Fruit fly (Drosophila melanogaster) whole organism, embryonic: Measurements from ENCODE around the gene CG42375.
A peak's percentile ranks its signal among the peaks of the same experiment; 100 is the strongest.

Experiments used
- Adf1 ChIP-seq: fragments of 200-800 bp; sonication (Bioruptor generic); IDR thresholded peaks from 2 replicates; pipeline ENCODE4 v1.3.6; 2022; ENCODE audit warnings: missing biosample characterization, missing genetic modification characterization
- Aef1 ChIP-seq: fragments of 200-800 bp; sonication (Bioruptor generic); IDR thresholded peaks from 3 replicates; pipeline ENCODE4 v1.3.6; 2022; ENCODE audit warnings: missing biosample characterization, missing genetic modification characterization
- BtbVII ChIP-seq: fragments of 200-800 bp; sonication (Bioruptor generic); optimal IDR thresholded peaks from 3 replicates; lab custom pipeline; 2017; ENCODE audit warnings: missing biosample characterization, mild to moderate bottlenecking, missing genetic modification characterization
- CG10431 ChIP-seq: fragments of 200-800 bp; sonication (Bioruptor generic); optimal IDR thresholded peaks from 3 replicates; lab custom pipeline; 2018; ENCODE audit warnings: missing biosample characterization, mild to moderate bottlenecking, missing genetic modification characterization
- CG11504 ChIP-seq: fragments of 200-800 bp; sonication (Bioruptor generic); optimal IDR thresholded peaks from 3 replicates; lab custom pipeline; 2019; ENCODE audit warnings: missing biosample characterization, mild to moderate bottlenecking, missing genetic modification characterization, moderate library complexity
- CG12071 ChIP-seq: fragments of 200-800 bp; sonication (Bioruptor generic); optimal IDR thresholded peaks from 3 replicates; lab custom pipeline; 2018; ENCODE audit warnings: missing biosample characterization, mild to moderate bottlenecking, missing genetic modification characterization
- CG12299 ChIP-seq: fragments of 200-800 bp; sonication (Bioruptor generic); optimal IDR thresholded peaks from 2 replicates; lab custom pipeline; 2018; ENCODE audit warnings: missing biosample characterization, mild to moderate bottlenecking, missing genetic modification characterization
- CG12769 ChIP-seq: fragments of 200-800 bp; sonication (Bioruptor generic); optimal IDR thresholded peaks from 2 replicates; lab custom pipeline; 2019; ENCODE audit warnings: missing biosample characterization, mild to moderate bottlenecking, missing genetic modification characterization, moderate library complexity
- CG14014 ChIP-seq: fragments of 200-800 bp; sonication (Bioruptor generic); IDR thresholded peaks from 2 replicates; pipeline ENCODE4 v1.3.6; 2022; ENCODE audit warnings: missing biosample characterization, missing genetic modification characterization
- CG15011 ChIP-seq: fragments of 200-800 bp; sonication (Bioruptor generic); optimal IDR thresholded peaks from 3 replicates; lab custom pipeline; 2018; ENCODE audit warnings: missing biosample characterization, mild to moderate bottlenecking, missing genetic modification characterization
- CG15514 ChIP-seq: fragments of 200-800 bp; sonication (Bioruptor generic); optimal IDR thresholded peaks from 3 replicates; lab custom pipeline; 2017; ENCODE audit warnings: missing biosample characterization, missing genetic modification characterization, mild to moderate bottlenecking, moderate library complexity, missing genetic modification reagents
- CG16815 ChIP-seq: fragments of 200-800 bp; sonication (Bioruptor generic); optimal IDR thresholded peaks from 3 replicates; lab custom pipeline; 2017; ENCODE audit warnings: missing biosample characterization, mild to moderate bottlenecking, missing genetic modification characterization
- CG17802 ChIP-seq: fragments of 200-800 bp; sonication (Bioruptor generic); optimal IDR thresholded peaks from 2 replicates; lab custom pipeline; 2018; ENCODE audit warnings: missing biosample characterization, mild to moderate bottlenecking, missing genetic modification characterization, moderate library complexity
- CG3163 ChIP-seq: fragments of 200-800 bp; sonication (Bioruptor generic); optimal IDR thresholded peaks from 3 replicates; lab custom pipeline; 2016; ENCODE audit warnings: missing biosample characterization, missing genetic modification characterization
- CG3726 ChIP-seq: fragments of 200-800 bp; sonication (Bioruptor generic); IDR thresholded peaks from 3 replicates; pipeline ENCODE4, ENCODE4 v1.3.6; 2022; ENCODE audit warnings: missing biosample characterization, missing genetic modification characterization
- CG3847 ChIP-seq: fragments of 200-800 bp; sonication (Bioruptor generic); IDR thresholded peaks from 2 replicates; pipeline ENCODE4 v1.3.6; 2022; ENCODE audit warnings: missing biosample characterization, missing genetic modification characterization
- CG4282 ChIP-seq: fragments of 200-800 bp; sonication (Bioruptor generic); optimal IDR thresholded peaks from 2 replicates; lab custom pipeline; 2016; ENCODE audit warnings: missing biosample characterization, missing genetic modification characterization
- CG6689 ChIP-seq: fragments of 200-800 bp; sonication (Bioruptor generic); IDR thresholded peaks from 2 replicates; pipeline ENCODE4 v1.3.6; 2022; ENCODE audit warnings: missing biosample characterization, missing genetic modification characterization
- CG7357 ChIP-seq: fragments of 200-800 bp; sonication (Bioruptor generic); IDR thresholded peaks from 3 replicates; pipeline ENCODE4 v1.3.6; 2022; ENCODE audit warnings: missing biosample characterization, missing genetic modification characterization
- CG8924 ChIP-seq: fragments of 200-800 bp; optimal IDR thresholded peaks from 3 replicates; lab custom pipeline; 2019; ENCODE audit warnings: missing biosample characterization, mild to moderate bottlenecking, missing genetic modification characterization, moderate library complexity
- CG8944 ChIP-seq: fragments of 200-800 bp; sonication (Bioruptor generic); optimal IDR thresholded peaks from 3 replicates; lab custom pipeline; 2016; ENCODE audit warnings: missing biosample characterization, missing genetic modification characterization
- CG9215 ChIP-seq: fragments of 200-800 bp; sonication (Bioruptor generic); IDR thresholded peaks from 2 replicates; pipeline ENCODE4 v1.3.6; 2022; ENCODE audit warnings: missing biosample characterization, missing genetic modification characterization
- CG9932 ChIP-seq: fragments of 200-800 bp; sonication (Bioruptor generic); IDR thresholded peaks from 2 replicates; pipeline ENCODE4 v1.3.6; 2022; ENCODE audit warnings: missing biosample characterization, missing genetic modification characterization
- Drgx ChIP-seq: fragments of 200-800 bp; sonication (Bioruptor generic); IDR thresholded peaks from 2 replicates; pipeline ENCODE4 v1.3.6; 2022; ENCODE audit warnings: missing biosample characterization, missing genetic modification characterization
- Eip74EF ChIP-seq, 2 experiments: fragments of 200-800 bp in 1 of 2; fragments of >200 bp in 1 of 2; sonication (Bioruptor generic) in 1 of 2; optimal IDR thresholded peaks; 2 replicates each; lab custom pipeline; 2017 to 2019; ENCODE audit warnings: missing biosample characterization in 2 of 2, missing genetic modification characterization in 2 of 2, mild to moderate bottlenecking in 1 of 2, moderate library complexity in 1 of 2
- Fer3 ChIP-seq: fragments of 200-800 bp; sonication (Bioruptor generic); optimal IDR thresholded peaks from 2 replicates; lab custom pipeline; 2018; ENCODE audit warnings: missing biosample characterization, mild to moderate bottlenecking, missing genetic modification characterization, moderate library complexity
- HLH4C ChIP-seq: fragments of 200-800 bp; sonication (Bioruptor generic); IDR thresholded peaks from 3 replicates; pipeline ENCODE4 v1.3.6; 2022; ENCODE audit warnings: missing biosample characterization, missing genetic modification characterization; ENCODE audit not compliant: partially characterized antibody
- HLHmδ ChIP-seq: fragments of 200-800 bp; sonication (Bioruptor generic); optimal IDR thresholded peaks from 2 replicates; lab custom pipeline; 2018; ENCODE audit warnings: missing biosample characterization, mild to moderate bottlenecking, missing genetic modification characterization, moderate library complexity
- Myb ChIP-seq: fragments of 200-800 bp; sonication (Bioruptor generic); optimal IDR thresholded peaks from 2 replicates; lab custom pipeline; 2016; ENCODE audit warnings: missing biosample characterization, missing genetic modification characterization
- Nf-YC ChIP-seq: fragments of 200-800 bp; optimal IDR thresholded peaks from 3 replicates; lab custom pipeline; 2019; ENCODE audit warnings: missing biosample characterization, mild to moderate bottlenecking, missing genetic modification characterization, moderate library complexity
- Oaz ChIP-seq: fragments of 200-800 bp; sonication (Bioruptor generic); IDR thresholded peaks from 2 replicates; pipeline ENCODE4 v1.3.6; 2022; ENCODE audit warnings: missing biosample characterization, missing genetic modification characterization
- Oli ChIP-seq: fragments of 200-800 bp; sonication (Bioruptor generic); optimal IDR thresholded peaks from 2 replicates; lab custom pipeline; 2018; ENCODE audit warnings: missing biosample characterization, mild to moderate bottlenecking, missing genetic modification characterization, moderate library complexity
- Scr ChIP-seq: fragments of 200-800 bp; sonication (Bioruptor generic); IDR thresholded peaks from 2 replicates; pipeline ENCODE4 v1.3.6; 2022; ENCODE audit warnings: missing biosample characterization, missing genetic modification characterization; ENCODE audit not compliant: partially characterized antibody
- Xrp1 ChIP-seq: fragments of 200-800 bp; sonication (Bioruptor generic); IDR thresholded peaks from 2 replicates; pipeline ENCODE4 v1.3.6; 2022; ENCODE audit warnings: missing biosample characterization, missing genetic modification characterization
- bbx ChIP-seq: fragments of 200-800 bp; sonication (Bioruptor generic); IDR thresholded peaks from 2 replicates; pipeline ENCODE4 v1.3.6; 2022; ENCODE audit warnings: missing biosample characterization, missing genetic modification characterization; ENCODE audit not compliant: partially characterized antibody
- ems ChIP-seq: fragments of 200-800 bp; sonication (Bioruptor generic); optimal IDR thresholded peaks from 3 replicates; lab custom pipeline; 2016; ENCODE audit warnings: missing biosample characterization, missing genetic modification characterization
- eyg ChIP-seq: fragments of 200-800 bp; sonication (Bioruptor generic); optimal IDR thresholded peaks from 3 replicates; lab custom pipeline; 2016; ENCODE audit warnings: missing biosample characterization, missing genetic modification characterization
- gce ChIP-seq: fragments of 200-800 bp; sonication (Bioruptor generic); IDR thresholded peaks from 3 replicates; pipeline ENCODE4 v1.3.6; 2022; ENCODE audit warnings: missing biosample characterization, missing genetic modification characterization
- grn ChIP-seq: fragments of 200-800 bp; sonication (Bioruptor generic); optimal IDR thresholded peaks from 3 replicates; lab custom pipeline; 2017; ENCODE audit warnings: missing biosample characterization, missing genetic modification characterization
- hkb ChIP-seq, 2 experiments: fragments of 200-800 bp in 1 of 2; fragments of >200 bp in 1 of 2; sonication (Bioruptor generic) in 1 of 2; IDR thresholded peaks in 1 of 2; optimal IDR thresholded peaks in 1 of 2; 2 replicates each; pipeline versions ENCODE4 v1.3.6 to Lab custom; 2017 to 2022; ENCODE audit warnings: missing biosample characterization in 1 of 2, missing genetic modification characterization in 1 of 2
- lab ChIP-seq: fragments of 200-800 bp; sonication (Bioruptor generic); optimal IDR thresholded peaks from 3 replicates; lab custom pipeline; 2017; ENCODE audit warnings: missing biosample characterization, missing genetic modification characterization, mild to moderate bottlenecking, moderate library complexity, missing genetic modification reagents
- nau ChIP-seq: fragments of 200-800 bp; sonication (Bioruptor generic); optimal IDR thresholded peaks from 3 replicates; lab custom pipeline; 2017; ENCODE audit warnings: missing biosample characterization, mild to moderate bottlenecking, missing genetic modification characterization, missing genetic modification reagents
- phol ChIP-seq: fragments of 200-800 bp; sonication (Bioruptor generic); optimal IDR thresholded peaks from 3 replicates; lab custom pipeline; 2018; ENCODE audit warnings: missing biosample characterization, mild to moderate bottlenecking, missing genetic modification characterization, moderate library complexity
- pnt ChIP-seq: fragments of 200-800 bp; sonication (Bioruptor generic); optimal IDR thresholded peaks from 3 replicates; lab custom pipeline; 2016; ENCODE audit warnings: missing biosample characterization, missing genetic modification characterization
- sim ChIP-seq: fragments of 200-800 bp; sonication (Bioruptor generic); IDR thresholded peaks from 2 replicates; pipeline ENCODE4 v1.3.6; 2022; ENCODE audit warnings: missing biosample characterization, missing genetic modification characterization
- so ChIP-seq: fragments of 200-800 bp; sonication (Bioruptor generic); IDR thresholded peaks from 3 replicates; pipeline ENCODE4 v1.3.6; 2022; ENCODE audit warnings: missing biosample characterization, missing genetic modification characterization
- tio ChIP-seq: fragments of 200-800 bp; sonication (Bioruptor generic); optimal IDR thresholded peaks from 2 replicates; lab custom pipeline; 2017; ENCODE audit warnings: missing biosample characterization, missing genetic modification characterization, inconsistent platforms
- trem ChIP-seq: fragments of 200-800 bp; optimal IDR thresholded peaks from 3 replicates; lab custom pipeline; 2019; ENCODE audit warnings: missing biosample characterization, mild to moderate bottlenecking, missing genetic modification characterization, moderate library complexity
- z ChIP-seq: fragments of 200-800 bp; sonication (Bioruptor generic); IDR thresholded peaks from 3 replicates; pipeline ENCODE4 v1.3.6; 2022; ENCODE audit warnings: missing biosample characterization, missing genetic modification characterization

CG42375 gene

DNA sequence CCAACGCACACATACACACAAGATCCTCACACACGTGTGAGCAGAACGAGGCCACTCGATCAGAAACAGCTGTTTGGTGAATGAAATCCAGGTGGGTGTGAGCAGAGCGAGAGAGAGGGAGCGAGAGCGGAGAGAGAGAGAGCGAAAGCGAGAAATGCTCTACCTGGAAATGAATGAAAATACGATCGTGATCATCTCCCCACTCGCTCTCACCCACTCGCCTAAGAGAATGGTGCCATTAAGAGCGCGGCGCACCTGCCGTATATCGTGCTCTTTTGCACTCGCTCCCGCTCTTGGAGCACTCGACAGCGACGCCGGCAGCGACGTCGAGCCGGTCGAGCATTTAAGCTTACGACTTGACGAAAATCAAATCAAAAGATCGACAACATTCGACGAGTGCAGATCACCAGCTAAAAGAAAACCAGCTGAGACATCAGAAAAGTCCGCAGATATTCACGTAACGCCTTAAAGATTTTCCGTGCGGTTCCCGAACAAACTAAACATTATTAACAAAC is 33.4 kb downstream of the CG42375 start, which contains the start of the genes tal-1A, tal-2A, tal-3A and tal-AA (continued):
- TF ChIP-seq CG9215 (no peak), eyg (GFP tag; lab: Kevin White, UChicago) (no peak), Oaz (no peak), CG11504 (tag; lab: Kevin White, UChicago) (peak; percentile 4), bbx (GFP tag; lab: Robert Waterston, UW) (peak; percentile 31; the same call in 1 of the 2 replicates), CG9932 (peak; percentile 11; the same call in 1 of the 2 replicates), CG12071 (GFP tag; lab: Kevin White, UChicago) (peak; percentile 6), hkb (optimal IDR thresholded peaks at IDR 0.05; lab: Kevin White, UChicago) (no peak), hkb (GFP tag; IDR thresholded peaks at IDR 0.05; lab: Robert Waterston, UW) (peak; percentile 54), pnt (GFP tag; lab: Kevin White, UChicago) (no peak), z (GFP tag; lab: Robert Waterston, UW) (peak; percentile 74; the same call in 2 of the 3 replicates), Adf1 (GFP tag; lab: Robert Waterston, UW) (peak; percentile 90), CG8944 (no peak), BtbVII (GFP tag; lab: Kevin White, UChicago) (peak; percentile 65), Nf-YC (tag; lab: Kevin White, UChicago) (peak; percentile 71), Drgx (peak; percentile 44; the same call in 1 of the 2 replicates), grn (GFP tag; lab: Kevin White, UChicago) (peak; percentile 14), CG17802 (tag; lab: Kevin White, UChicago) (no peak), Scr (peak; percentile 49; the same call in 1 of the 2 replicates), CG14014 (GFP tag; lab: Robert Waterston, UW) (peak; percentile 30; the same call in 1 of the 2 replicates), CG4282 (GFP tag; lab: Kevin White, UChicago) (no peak), trem (tag; lab: Kevin White, UChicago) (no peak), Aef1 (GFP tag; lab: Robert Waterston, UW) (no peak), nau (peak; percentile 47), CG16815 (GFP tag; lab: Kevin White, UChicago) (no peak), so (GFP tag; lab: Robert Waterston, UW) (peak; percentile 77; the same call in 2 of the 3 replicates), HLH4C (0 out of 3 replicates have a peak, but pooled peaks have one; percentile 7), CG8924 (peak; percentile 17), Oli (tag; lab: Kevin White, UChicago) (no peak), Eip74EF (GFP tag; optimal IDR thresholded peaks at IDR 0.05; lab: Kevin White, UChicago) (peak in 1 of 2 experiments; percentile 72), lab (GFP tag; lab: Kevin White, UChicago) (peak; percentile 41), Myb (GFP tag; lab: Kevin White, UChicago) (no peak), HLHmδ (peak; percentile 49), tio (no peak), CG10431 (peak; percentile 41), gce (GFP tag; lab: Robert Waterston, UW) (peak; percentile 45; the same call in 1 of the 3 replicates), CG15514 (GFP tag; lab: Kevin White, UChicago) (peak; percentile 36), ems (GFP tag; lab: Kevin White, UChicago) (peak; percentile 30), CG3847 (GFP tag; lab: Robert Waterston, UW) (peak; percentile 49), Fer3 (tag; lab: Kevin White, UChicago) (no peak), CG3163 (GFP tag; lab: Kevin White, UChicago) (peak; percentile 98), CG12299 (tag; lab: Kevin White, UChicago) (peak; percentile 19), phol (tag; lab: Kevin White, UChicago) (no peak), CG3726 (GFP tag; lab: Robert Waterston, UW) (no peak), CG12769 (tag; lab: Kevin White, UChicago) (peak; percentile 52), CG15011 (GFP tag; lab: Kevin White, UChicago) (no peak), sim (GFP tag; lab: Robert Waterston, UW) (peak; percentile 28; the same call in 1 of the 2 replicates), Xrp1 (peak; percentile 45), CG6689 (GFP tag; lab: Robert Waterston, UW) (peak; percentile 16; the same call in 1 of the 2 replicates), CG7357 (GFP tag; lab: Robert Waterston, UW) (no peak)
